Fruit fly (Drosophila melanogaster) S2 (cell line): ENCODE measurements around the gene tok.

Experiments used
- CG8478 ChIP-seq: fragments of >200 bp; optimal IDR thresholded peaks from 2 replicates; lab custom pipeline; 2018
- CTCF ChIP-seq, 2 experiments: fragments of >200 bp; optimal IDR thresholded peaks; 2 replicates each; lab custom pipeline; 2018

The tok gene

DNA sequence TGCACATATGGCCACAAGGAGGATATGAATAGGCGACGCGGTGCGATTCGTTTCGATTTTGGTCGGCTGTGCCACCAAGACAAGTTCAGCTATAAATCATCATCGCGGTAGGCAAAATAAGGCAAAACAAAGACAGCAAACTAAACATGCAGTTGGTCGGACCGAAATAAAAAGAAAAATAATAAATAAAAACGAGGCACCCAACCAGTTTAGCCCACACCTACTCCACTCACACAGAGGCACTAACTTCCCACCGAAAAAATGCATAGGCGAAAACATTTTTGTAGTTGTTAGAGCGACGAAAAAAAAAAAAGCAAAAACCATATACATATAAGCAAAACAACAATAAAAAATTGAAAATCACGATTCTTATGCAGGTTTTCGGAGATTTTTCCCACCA, 47.2 kb downstream of the tok start:
- TF ChIP-seq CG8478 (lab: Kevin White, UChicago) (no peak), CTCF (optimal IDR thresholded peaks at IDR 0.05; lab: Kevin White, UChicago) (no peak)

DNA sequence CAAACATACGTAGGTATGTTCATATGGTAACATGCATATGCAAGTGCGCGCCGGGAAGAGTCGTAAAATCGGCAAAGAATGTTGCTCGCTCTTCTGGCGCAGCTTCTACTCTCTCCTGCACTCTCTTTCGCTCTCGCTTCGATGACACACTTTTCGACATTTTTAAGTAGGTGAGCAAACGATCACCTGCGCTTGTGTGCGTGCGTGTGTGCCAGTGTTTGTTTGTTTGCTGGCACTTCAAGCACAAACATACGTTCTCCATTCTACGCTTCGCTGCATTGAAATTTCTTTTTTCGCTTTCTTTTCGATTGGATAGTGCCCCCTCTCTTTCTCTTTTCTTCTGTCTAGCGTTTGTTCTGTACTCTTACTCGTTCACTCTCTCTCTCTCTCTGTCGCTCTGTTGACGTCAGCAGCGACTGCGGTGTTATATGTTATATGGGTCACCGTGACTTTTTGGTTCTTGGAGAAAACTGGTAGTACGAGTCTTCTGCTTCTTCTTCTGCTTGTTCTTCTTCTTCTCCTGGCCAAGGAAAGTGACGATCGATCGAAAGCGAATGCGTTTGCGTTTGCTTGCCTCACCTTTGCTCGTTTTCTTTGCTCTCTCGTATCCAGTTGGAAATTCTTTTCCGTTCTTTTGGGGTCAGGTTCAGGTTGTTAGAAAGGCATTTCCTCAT, 48.3 kb downstream of the tok start:
- TF ChIP-seq CG8478 (lab: Kevin White, UChicago) (no peak), CTCF (optimal IDR thresholded peaks at IDR 0.05; lab: Kevin White, UChicago) (no peak)

DNA sequence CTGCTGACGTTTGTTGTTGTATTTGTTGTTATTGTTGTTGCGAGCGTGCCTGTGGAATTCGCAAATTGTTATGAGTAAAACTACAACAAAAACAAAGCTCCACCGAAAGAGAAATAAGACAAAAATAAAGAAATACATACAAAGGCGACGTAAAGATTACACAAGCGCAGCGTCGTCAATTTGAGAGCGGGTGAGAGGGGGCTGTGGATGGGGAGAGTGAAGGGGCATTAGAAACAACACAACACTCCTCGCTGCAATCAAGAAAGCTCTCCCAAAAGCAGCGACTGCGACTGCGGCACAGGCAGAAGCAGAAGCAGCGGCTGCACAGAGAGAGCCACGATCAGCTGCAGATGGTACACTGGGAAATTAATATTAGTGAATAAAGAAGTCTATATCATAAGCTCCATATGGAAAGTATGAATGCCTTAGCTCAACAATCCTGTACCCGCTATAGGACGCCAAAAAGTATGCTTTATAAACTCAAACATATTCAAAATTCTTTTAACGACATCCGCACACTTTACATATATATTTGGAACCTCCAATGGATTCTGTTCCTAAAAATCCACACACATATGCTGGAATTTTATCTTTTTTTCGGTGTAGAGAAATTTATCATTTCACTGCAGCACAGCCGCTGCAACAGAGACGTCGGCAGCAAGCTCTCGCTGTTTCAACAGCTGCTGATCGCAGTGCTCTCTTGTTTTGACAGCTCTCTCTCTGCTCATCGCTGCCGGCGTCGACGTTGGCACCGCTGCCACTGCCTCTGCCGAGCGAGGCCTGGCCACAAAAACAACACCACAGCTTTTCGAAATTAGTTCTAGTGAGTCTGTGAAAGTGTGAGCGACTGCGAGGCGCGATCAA, 49.3 kb downstream of the tok start, which contains the start of gene CG13631:
Gene CG13631, plus strand, starts transcription at position 814 of the 864 bp plus-strand sequence.
- TF ChIP-seq CTCF (optimal IDR thresholded peaks at IDR 0.05; lab: Kevin White, UChicago) (no peak), CG8478 (lab: Kevin White, UChicago) (no peak)

DNA sequence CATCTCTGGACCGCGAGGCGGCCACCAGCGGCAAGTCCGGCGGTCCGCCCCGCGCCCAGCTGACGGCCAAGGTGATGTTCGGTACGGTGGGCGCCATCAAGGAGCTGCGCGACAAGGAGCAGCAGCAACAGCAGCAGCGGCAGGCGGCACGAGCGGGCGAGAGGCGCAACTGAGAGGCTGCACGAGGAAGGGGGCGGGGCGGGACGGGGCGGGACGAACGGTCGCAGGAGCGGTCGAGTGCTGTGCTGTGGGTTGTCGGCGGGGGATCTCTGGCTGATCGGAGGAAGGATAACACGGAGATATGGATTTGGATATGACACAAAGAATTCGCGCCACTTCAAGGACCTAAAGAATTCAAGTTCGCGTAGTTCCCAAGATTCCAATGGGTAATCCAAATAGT, 50.1 kb downstream of the tok start:
- TF ChIP-seq CTCF (optimal IDR thresholded peaks at IDR 0.05; lab: Kevin White, UChicago): no peak
- TF ChIP-seq CG8478 (lab: Kevin White, UChicago): no peak

DNA sequence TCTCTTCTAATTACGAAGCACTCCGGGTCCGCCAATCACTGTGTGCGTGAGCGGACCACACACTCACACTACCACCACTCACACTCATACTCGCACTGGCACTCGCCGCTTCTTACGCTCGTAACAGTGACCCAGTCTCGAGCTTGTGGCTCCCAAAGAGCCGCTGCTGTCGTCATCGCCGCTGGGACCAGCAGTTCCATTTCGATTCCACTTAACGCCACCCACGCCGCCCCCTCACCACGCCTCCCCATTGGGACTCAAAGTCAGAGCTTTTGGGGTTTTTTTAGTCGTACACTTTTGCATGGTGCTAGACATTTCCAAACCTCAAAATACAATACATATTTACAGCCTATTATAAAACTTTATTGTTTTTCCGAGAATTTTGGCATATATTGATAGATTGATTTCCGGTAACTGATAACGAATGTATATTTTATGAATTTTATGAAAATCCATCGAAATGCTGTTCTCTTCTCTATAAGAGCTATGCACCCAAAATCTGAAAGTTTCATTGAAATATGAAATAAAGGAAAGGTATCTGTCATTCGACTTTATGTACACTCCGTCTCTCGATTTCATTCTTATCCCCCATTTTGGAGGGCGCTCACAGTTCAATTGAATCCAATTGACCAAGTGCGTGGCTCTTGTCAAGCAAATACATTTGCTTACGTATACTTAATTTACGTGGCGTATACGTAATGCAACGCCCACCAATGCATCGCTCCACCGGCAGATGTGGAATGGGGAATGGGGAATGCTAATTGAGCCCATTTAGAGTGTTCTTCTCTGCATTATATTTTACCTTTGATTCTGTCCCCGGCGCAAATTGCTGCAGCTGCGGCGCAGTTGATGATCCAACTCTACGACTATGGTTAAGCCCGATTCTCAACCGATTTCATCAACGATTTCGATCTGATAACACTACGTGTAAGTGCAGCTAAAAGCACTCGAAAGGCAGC, 52.1 kb downstream of the tok start, which contains the start of gene CG42331:
Gene CG42331, plus strand, starts transcription at position 909 of the 959 bp plus-strand sequence.
- TF ChIP-seq CG8478 (lab: Kevin White, UChicago) (no peak), CTCF (optimal IDR thresholded peaks at IDR 0.05; lab: Kevin White, UChicago) (no peak)

DNA sequence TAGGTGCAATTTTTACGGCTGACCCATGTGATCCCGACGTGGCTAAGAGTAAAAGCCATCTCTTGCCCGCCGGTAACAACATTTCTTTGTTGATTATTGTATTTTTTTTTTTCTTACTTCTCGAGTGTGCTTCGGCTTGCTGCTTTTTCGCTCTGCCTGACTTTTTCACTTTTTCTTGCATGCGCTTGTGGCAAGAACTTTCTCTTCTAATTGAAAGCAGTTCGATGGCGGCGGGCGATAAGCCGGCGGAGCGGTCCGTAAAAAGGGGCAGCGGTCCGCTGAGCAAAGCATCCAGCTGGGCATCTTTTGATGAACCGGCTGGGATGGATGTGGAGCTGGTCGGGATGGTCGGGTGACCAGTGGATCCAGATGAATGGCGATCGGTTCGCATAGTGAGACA, 53.5 kb downstream of the tok start:
- TF ChIP-seq CG8478 (lab: Kevin White, UChicago) (no peak), CTCF (optimal IDR thresholded peaks at IDR 0.05; lab: Kevin White, UChicago) (no peak)

DNA sequence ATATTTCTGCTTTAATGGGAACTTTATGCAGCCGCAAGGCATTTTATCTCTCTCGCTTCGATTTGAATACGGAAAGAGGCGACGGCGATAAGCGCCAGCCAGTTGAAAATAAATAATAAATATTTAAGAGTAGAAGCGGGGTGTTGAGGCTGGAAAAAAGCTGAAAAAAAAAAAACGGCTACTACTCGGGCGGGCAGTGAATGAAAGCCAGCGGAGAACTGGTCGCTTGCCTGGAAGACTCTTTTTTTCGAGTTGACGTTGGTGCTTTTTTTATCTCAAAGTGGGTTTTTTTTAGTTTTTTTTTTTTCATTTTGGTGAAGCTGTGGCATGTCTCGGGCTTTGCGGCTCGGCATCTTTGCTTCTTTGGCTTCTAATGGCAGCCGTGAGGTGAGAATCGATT, 53.9 kb downstream of the tok start:
- TF ChIP-seq CG8478 (lab: Kevin White, UChicago): no peak
- no peak for TF ChIP-seq CTCF (optimal IDR thresholded peaks at IDR 0.05; lab: Kevin White, UChicago)

DNA sequence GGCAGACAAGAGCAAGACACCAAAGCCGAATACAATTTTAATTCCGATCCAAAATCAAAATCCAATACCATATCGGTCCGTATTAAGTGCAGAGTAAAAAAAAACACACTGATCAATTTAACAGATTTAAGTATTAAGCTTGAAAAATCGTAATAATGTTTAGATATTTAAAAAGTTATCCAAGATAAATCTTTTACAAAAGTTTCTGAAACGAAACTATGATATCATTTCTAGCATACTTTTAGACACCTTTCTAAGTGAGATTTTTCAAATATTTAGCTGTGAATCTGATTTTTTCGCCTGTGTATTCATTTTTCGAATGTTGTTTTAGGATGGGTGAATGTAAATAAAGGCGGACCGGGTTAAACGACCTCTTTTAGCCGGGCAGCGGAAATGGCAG, 57.6 kb downstream of the tok start:
- TF ChIP-seq CTCF (optimal IDR thresholded peaks at IDR 0.05; lab: Kevin White, UChicago): no peak
- no peak for TF ChIP-seq CG8478 (lab: Kevin White, UChicago)

DNA sequence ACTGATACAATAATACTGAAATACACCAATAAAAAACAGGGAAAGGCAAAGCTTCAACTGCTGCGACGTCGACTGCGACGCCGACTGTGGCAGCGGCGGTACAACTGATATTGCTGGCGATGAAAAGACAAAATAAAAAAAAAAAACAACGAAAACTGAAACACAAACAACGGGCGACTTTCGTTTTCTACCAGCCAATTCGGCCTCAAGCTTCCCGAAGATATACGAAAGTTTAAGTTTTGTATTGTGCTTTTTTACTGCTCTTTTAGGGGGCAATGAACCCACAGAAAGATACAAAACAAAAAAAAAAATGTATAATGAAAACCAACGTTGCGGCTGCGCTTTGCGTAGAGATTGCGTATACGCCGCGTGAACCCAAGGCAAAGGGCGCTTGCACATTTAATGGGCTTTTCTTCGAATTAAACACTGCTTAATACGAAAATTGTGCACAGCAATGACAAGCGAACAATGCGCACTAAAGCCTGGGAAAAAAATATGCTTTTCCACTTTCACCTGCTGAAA, 58.8 kb downstream of the tok start:
- TF ChIP-seq CTCF (optimal IDR thresholded peaks at IDR 0.05; lab: Kevin White, UChicago) (no peak), CG8478 (lab: Kevin White, UChicago) (no peak)

DNA sequence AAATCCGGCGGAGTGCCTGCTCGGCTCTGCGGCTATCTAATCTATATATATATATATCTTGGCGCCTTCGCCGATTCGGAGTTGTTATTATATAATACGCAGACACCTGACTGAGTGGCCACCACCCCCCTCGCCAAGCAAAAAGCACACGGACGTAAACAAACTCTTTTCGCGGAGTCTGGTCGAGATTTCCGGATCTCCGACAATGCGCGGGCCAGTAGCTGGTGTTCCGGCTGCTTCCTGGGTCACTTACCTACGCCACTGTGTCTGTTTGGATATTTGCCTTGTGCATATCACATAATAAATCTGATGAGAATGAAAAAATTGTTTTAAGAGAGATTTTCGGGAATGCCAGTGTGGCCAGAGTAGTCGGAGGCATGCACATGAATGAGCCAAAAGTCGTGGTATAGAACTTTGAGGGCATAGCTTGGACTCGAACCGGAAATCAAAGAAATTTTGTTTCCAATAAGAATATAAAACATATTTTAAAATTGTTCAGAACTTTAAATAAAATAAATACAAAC, 67.6 kb downstream of the tok start, which contains the start of gene CG5805:
Gene CG5805, minus strand, starts transcription at position 380 of the 524 bp plus-strand sequence.
- TF ChIP-seq CTCF (optimal IDR thresholded peaks at IDR 0.05; lab: Kevin White, UChicago) (no peak), CG8478 (lab: Kevin White, UChicago) (no peak)

DNA sequence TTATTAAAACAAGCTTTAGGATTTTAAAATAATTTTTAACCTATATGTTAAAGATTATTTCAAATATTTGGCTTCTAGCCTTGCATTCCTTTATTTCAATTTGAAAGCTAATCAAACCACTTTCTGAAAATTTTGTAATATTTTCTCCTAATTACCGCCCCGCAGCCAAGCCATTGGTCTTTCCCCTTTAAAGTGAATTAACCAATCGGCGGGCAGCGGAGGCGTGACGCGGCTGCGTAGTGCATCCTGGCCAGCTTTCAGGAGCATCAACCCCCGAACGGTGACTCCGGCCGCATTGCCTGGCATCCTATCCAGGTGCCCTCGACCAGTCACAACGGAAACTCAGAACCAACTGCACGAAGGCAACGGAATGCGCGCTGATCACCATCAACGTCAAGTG, 68.2 kb downstream of the tok start, which contains the start of gene Ets96B:
Gene Ets96B, plus strand, starts transcription at position 321 of the 400 bp plus-strand sequence.
- no peak for TF ChIP-seq CG8478 (lab: Kevin White, UChicago)
- TF ChIP-seq CTCF (optimal IDR thresholded peaks at IDR 0.05; lab: Kevin White, UChicago): no peak

DNA sequence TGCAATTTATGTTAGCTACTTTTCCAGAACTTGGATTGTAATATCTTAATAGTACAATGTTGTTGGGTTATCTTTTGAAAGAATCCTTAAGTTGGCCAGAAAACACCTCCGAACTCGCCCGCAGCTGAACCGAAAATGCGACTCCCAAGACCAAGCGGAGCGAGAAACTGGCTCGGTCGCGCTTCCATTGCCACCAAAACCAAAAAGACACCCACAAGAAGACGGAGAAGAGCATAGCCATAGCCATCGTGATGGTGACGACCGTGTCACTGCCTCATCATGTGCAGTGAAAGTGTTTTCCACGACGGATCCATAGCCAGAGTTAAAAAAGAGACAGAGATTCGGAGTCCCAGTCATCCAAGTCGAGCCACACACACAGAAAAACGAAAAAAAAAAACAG, 70.5 kb downstream of the tok start, which contains the start of gene CG13634:
Gene CG13634, minus strand, starts transcription at position 101 of the 400 bp plus-strand sequence.
- no peak for TF ChIP-seq CG8478 (lab: Kevin White, UChicago)

DNA sequence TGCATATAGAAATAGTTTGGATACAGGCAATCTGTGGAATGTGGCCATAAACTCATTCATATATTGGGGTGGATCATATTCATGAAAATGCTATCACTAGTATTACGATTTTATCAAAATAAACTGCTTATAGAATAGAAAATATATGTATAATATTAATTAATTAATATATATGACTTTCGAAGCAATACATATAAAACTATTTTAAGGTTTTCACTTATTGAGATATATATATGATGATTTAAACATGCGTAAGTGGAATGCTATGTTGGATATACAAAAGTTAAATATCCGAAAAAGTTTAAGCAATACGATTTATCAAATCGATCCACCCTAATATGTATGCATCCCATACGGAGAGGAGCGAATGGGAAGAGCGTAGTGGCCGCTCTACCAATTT, 79.1 kb downstream of the tok start:
- TF ChIP-seq CTCF (optimal IDR thresholded peaks at IDR 0.05; lab: Kevin White, UChicago) (no peak), CG8478 (lab: Kevin White, UChicago) (no peak)
